Worm (Caenorhabditis elegans): ENCODE measurements around the gene R13A5.15.

DNA sequence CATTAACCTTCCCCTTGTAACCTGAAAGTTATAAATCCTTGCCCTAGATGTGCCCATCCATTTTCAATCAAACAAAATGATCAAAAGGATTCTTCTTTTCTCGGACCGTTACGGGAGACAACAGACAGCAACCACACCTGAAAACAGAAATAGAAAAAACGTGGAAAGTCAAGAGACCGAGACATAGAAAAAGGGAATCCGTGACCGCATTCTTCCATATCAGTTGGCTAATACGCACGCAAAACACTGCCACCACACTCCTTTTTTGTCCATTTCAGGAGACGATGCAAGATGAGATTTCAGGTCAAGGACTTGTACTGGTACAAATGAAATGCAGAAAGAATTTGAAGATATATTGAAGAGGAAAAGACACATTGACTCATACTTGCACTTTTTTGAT is 30.2 kb upstream of the R13A5.15 start:
- TF ChIP-seq hnd-1 (tag; optimal IDR thresholded peaks at IDR 0.05): no peak
- no peak for TF ChIP-seq ama-1 (optimal IDR thresholded peaks at IDR 0.05)
